Worm (Caenorhabditis elegans): Measurements from ENCODE around the gene C16C8.11.

ce11 chrII:3502520-3503323 is 49.2 kb downstream of the C16C8.11 start, which contains the start of the genes col-71 and Y49F6B.2:
- TF ChIP-seq somi-1 (GFP tag; optimal IDR thresholded peaks at IDR 0.05) = no peak
- peak; percentile 54 for TF ChIP-seq F33H1.4 (GFP tag; IDR thresholded peaks at IDR 0.05)
- no peak for TF ChIP-seq F39B2.1 (GFP tag; IDR thresholded peaks at IDR 0.05)
- TF ChIP-seq zim-3 (tag; optimal IDR thresholded peaks at IDR 0.05) = no peak
